Worm (Caenorhabditis elegans) whole organism, late embryonic: ENCODE results near the gene arrd-9.

Source experiments
- dmd-4 ChIP-seq: sonication (generic microtip); optimal IDR thresholded peaks from 2 replicates; lab custom pipeline; 2016; ENCODE audit warnings: borderline replicate concordance, missing genetic modification characterization, missing compliant biosample characterization
- rnt-1 ChIP-seq: sonication (generic microtip); optimal IDR thresholded peaks from 2 replicates; lab custom pipeline; 2016; ENCODE audit warnings: missing genetic modification characterization, missing compliant biosample characterization

- no peak for TF ChIP-seq rnt-1 (tag; lab: Kevin White, UChicago)
- TF ChIP-seq dmd-4, result no peak
Measured at ce11 chrII:12435202-12435872, 45.4 kb downstream of the arrd-9 start.
